Fruit fly (Drosophila melanogaster): Measurements from ENCODE around the gene RpL30.

RpL30 gene

dm6 chr2L:19002959-19003371, 6.1 kb downstream of the RpL30 start, which contains the start of gene CG31793 (continued):
- TF ChIP-seq CG34376 (GFP tag; optimal IDR thresholded peaks at IDR 0.05) (peak; percentile 66), yki (optimal IDR thresholded peaks at IDR 0.05) (no peak), CG1792 (GFP tag; optimal IDR thresholded peaks at IDR 0.05) (no peak), CG7745 (tag; optimal IDR thresholded peaks at IDR 0.05) (no peak), row (GFP tag; IDR thresholded peaks at IDR 0.05) (peak; percentile 67), fd64A (GFP tag; optimal IDR thresholded peaks at IDR 0.05) (no peak), Atf-2 (GFP tag; optimal IDR thresholded peaks at IDR 0.05) (no peak), CG6765 (GFP tag; optimal IDR thresholded peaks at IDR 0.05) (peak; percentile 13), CG4617 (GFP tag; optimal IDR thresholded peaks at IDR 0.05; ENCODE audit: borderline replicate concordance) (no peak), CG11560 (tag; IDR thresholded peaks at IDR 0.05) (no peak), Oaz (GFP tag; IDR thresholded peaks at IDR 0.05) (no peak), grn (GFP tag; optimal IDR thresholded peaks at IDR 0.05) (no peak), pho (GFP tag; optimal IDR thresholded peaks at IDR 0.05) (no peak), Oli (tag; optimal IDR thresholded peaks at IDR 0.05) (peak; percentile 23), slou (GFP tag; optimal IDR thresholded peaks at IDR 0.05) (no peak), fru (optimal IDR thresholded peaks at IDR 0.05) (no peak), chif (GFP tag; optimal IDR thresholded peaks at IDR 0.05) (no peak), CG11398 (GFP tag; optimal IDR thresholded peaks at IDR 0.05) (no peak), D19B (GFP tag; optimal IDR thresholded peaks at IDR 0.05) (peak; percentile 3), CG10147 (GFP tag; optimal IDR thresholded peaks at IDR 0.05) (peak; percentile 67), CkIIα-i1 (GFP tag; IDR thresholded peaks at IDR 0.05) (no peak), Meics (GFP tag; optimal IDR thresholded peaks at IDR 0.05) (peak; percentile 78), pfk (GFP tag; optimal IDR thresholded peaks at IDR 0.05) (no peak), tio (GFP tag; optimal IDR thresholded peaks at IDR 0.05) (no peak), sisA (GFP tag; IDR thresholded peaks at IDR 0.05) (no peak), BtbVII (GFP tag; optimal IDR thresholded peaks at IDR 0.05) (peak; percentile 65), Nf-YA (GFP tag; IDR thresholded peaks at IDR 0.05) (no peak), CG6854 (GFP tag; optimal IDR thresholded peaks at IDR 0.05) (peak; percentile 56), HLHmδ (GFP tag; optimal IDR thresholded peaks at IDR 0.05) (no peak), Deaf1 (tag; optimal IDR thresholded peaks at IDR 0.05) (peak; percentile 42), lov (optimal IDR thresholded peaks at IDR 0.05) (no peak), lov (GFP tag; IDR thresholded peaks at IDR 0.05) (no peak), Myb (GFP tag; optimal IDR thresholded peaks at IDR 0.05) (no peak), Dll (GFP tag; IDR thresholded peaks at IDR 0.05; ENCODE audit: partially characterized antibody) (no peak), CG17568 (GFP tag; optimal IDR thresholded peaks at IDR 0.05) (no peak), CG9437 (GFP tag; optimal IDR thresholded peaks at IDR 0.05) (peak; percentile 40), CG15011 (GFP tag; optimal IDR thresholded peaks at IDR 0.05) (peak; percentile 5), tin (GFP tag; optimal IDR thresholded peaks at IDR 0.05) (peak; percentile 2), CG11695 (GFP tag; IDR thresholded peaks at IDR 0.05) (peak; percentile 68; the same call in 2 of the 3 replicates), psq (GFP tag; optimal IDR thresholded peaks at IDR 0.05) (no peak), CG34422 (GFP tag; IDR thresholded peaks at IDR 0.05) (peak; percentile 42; the same call in 1 of the 3 replicates), lilli (GFP tag; optimal IDR thresholded peaks at IDR 0.05) (peak; percentile 25), nau (GFP tag; optimal IDR thresholded peaks at IDR 0.05) (no peak), zen2 (GFP tag; IDR thresholded peaks at IDR 0.05; ENCODE audit: partially characterized antibody) (no peak), CG12236 (GFP tag; optimal IDR thresholded peaks at IDR 0.05) (no peak), CG8281 (tag; optimal IDR thresholded peaks at IDR 0.05) (no peak), gcm (GFP tag; optimal IDR thresholded peaks at IDR 0.05) (peak; percentile 40), CG2712 (tag; optimal IDR thresholded peaks at IDR 0.05) (peak; percentile 62), repo (GFP tag; optimal IDR thresholded peaks at IDR 0.05) (no peak), CG12071 (GFP tag; optimal IDR thresholded peaks at IDR 0.05) (no peak), gem (tag; optimal IDR thresholded peaks at IDR 0.05) (peak; percentile 72), run (tag; optimal IDR thresholded peaks at IDR 0.05) (no peak)

Measured in whole organism, embryonic.